Worm (Caenorhabditis elegans) whole organism, L2 larva: ENCODE measurements around the gene T24H10.5.

Experiments used
- C34F6.9 ChIP-seq: fragments of 150-350 bp; optimal IDR thresholded peaks from 2 replicates; lab custom pipeline; 2014; ENCODE audit warnings: missing biosample characterization, missing genetic modification characterization
- F13H6.1 ChIP-seq: sonication (generic microtip); optimal IDR thresholded peaks from 2 replicates; lab custom pipeline; 2016; ENCODE audit warnings: missing genetic modification characterization, missing compliant biosample characterization
- R02D3.7 ChIP-seq: fragments of 150-350 bp; optimal IDR thresholded peaks from 2 replicates; lab custom pipeline; 2014; ENCODE audit warnings: missing biosample characterization, missing genetic modification characterization
- Y55F3AM.14 ChIP-seq: fragments of 200-800 bp; sonication (Bioruptor generic); optimal IDR thresholded peaks from 2 replicates; lab custom pipeline; 2018; ENCODE audit warnings: mild to moderate bottlenecking, missing genetic modification characterization, missing compliant biosample characterization
- ZK546.5 ChIP-seq: sonication (generic microtip); optimal IDR thresholded peaks from 2 replicates; lab custom pipeline; 2017; ENCODE audit warnings: missing biosample characterization, missing genetic modification characterization
- alr-1 ChIP-seq: fragments of 150-350 bp; optimal IDR thresholded peaks from 2 replicates; lab custom pipeline; 2014; ENCODE audit warnings: missing biosample characterization, missing genetic modification characterization
- ama-1 ChIP-seq: fragments of 150-350 bp; optimal IDR thresholded peaks from 2 replicates; lab custom pipeline; 2018; ENCODE audit warnings: inconsistent platforms
- blmp-1 ChIP-seq: sonication (generic microtip); optimal IDR thresholded peaks from 2 replicates; lab custom pipeline; 2017; ENCODE audit warnings: missing genetic modification characterization, mild to moderate bottlenecking, missing compliant biosample characterization, antibody characterized with exemption, moderate library complexity; ENCODE audit not compliant: insufficient read depth
- ceh-82 ChIP-seq: fragments of 150-350 bp; optimal IDR thresholded peaks from 2 replicates; lab custom pipeline; 2014; ENCODE audit warnings: missing biosample characterization, missing genetic modification characterization
- crh-2 ChIP-seq: sonication (generic microtip); optimal IDR thresholded peaks from 2 replicates; lab custom pipeline; 2017; ENCODE audit warnings: missing biosample characterization, missing genetic modification characterization
- dmd-4 ChIP-seq: sonication (generic microtip); optimal IDR thresholded peaks from 2 replicates; lab custom pipeline; 2017; ENCODE audit warnings: missing biosample characterization, missing genetic modification characterization
- elt-1 ChIP-seq: fragments of 150-350 bp; optimal IDR thresholded peaks from 2 replicates; lab custom pipeline; 2014; ENCODE audit warnings: missing biosample characterization, missing genetic modification characterization
- elt-3 ChIP-seq: sonication (generic microtip); optimal IDR thresholded peaks from 2 replicates; lab custom pipeline; 2017; ENCODE audit warnings: missing biosample characterization, missing genetic modification characterization
- fos-1 ChIP-seq: fragments of 150-350 bp; optimal IDR thresholded peaks from 2 replicates; lab custom pipeline; 2014; ENCODE audit warnings: missing biosample characterization, missing genetic modification characterization
- gmeb-1 ChIP-seq: fragments of 150-350 bp; optimal IDR thresholded peaks from 2 replicates; lab custom pipeline; 2014; ENCODE audit warnings: missing biosample characterization, missing genetic modification characterization
- lin-11 ChIP-seq: fragments of 150-350 bp; sonication (generic microtip); optimal IDR thresholded peaks from 2 replicates; lab custom pipeline; 2014; ENCODE audit warnings: missing biosample characterization, missing genetic modification characterization, inconsistent platforms, mixed read lengths
- lin-39 ChIP-seq: fragments of 150-350 bp; optimal IDR thresholded peaks from 2 replicates; lab custom pipeline; 2014; ENCODE audit warnings: missing biosample characterization, missing genetic modification reagents, missing genetic modification characterization
- lsy-2 ChIP-seq, 2 experiments: fragments of 150-350 bp in 1 of 2; sonication (generic microtip) in 1 of 2; optimal IDR thresholded peaks; 2 replicates each; lab custom pipeline; 2014 to 2017; ENCODE audit warnings: missing biosample characterization in 2 of 2, missing genetic modification characterization in 2 of 2
- mbf-1 ChIP-seq: sonication (generic microtip); optimal IDR thresholded peaks from 2 replicates; lab custom pipeline; 2017; ENCODE audit warnings: missing biosample characterization, missing genetic modification characterization
- mdl-1 ChIP-seq, 2 experiments: fragments of 150-350 bp in 1 of 2; sonication (generic microtip) in 1 of 2; optimal IDR thresholded peaks; 2 replicates each; lab custom pipeline; 2017; ENCODE audit warnings: missing biosample characterization in 2 of 2, missing genetic modification characterization in 2 of 2
- nhr-10 ChIP-seq: sonication (generic microtip); optimal IDR thresholded peaks from 2 replicates; lab custom pipeline; 2017; ENCODE audit warnings: missing biosample characterization, missing genetic modification characterization
- nhr-11 ChIP-seq: fragments of 150-350 bp; optimal IDR thresholded peaks from 2 replicates; lab custom pipeline; 2014; ENCODE audit warnings: missing biosample characterization, missing genetic modification characterization
- nhr-129 ChIP-seq: fragments of 150-350 bp; optimal IDR thresholded peaks from 2 replicates; lab custom pipeline; 2014; ENCODE audit warnings: missing biosample characterization, missing genetic modification characterization
- nhr-21 ChIP-seq: fragments of 150-350 bp; optimal IDR thresholded peaks from 2 replicates; lab custom pipeline; 2014; ENCODE audit warnings: missing biosample characterization, missing genetic modification characterization
- nhr-237 ChIP-seq: fragments of 150-350 bp; optimal IDR thresholded peaks from 2 replicates; lab custom pipeline; 2014; ENCODE audit warnings: missing biosample characterization, missing genetic modification characterization
- sem-4 ChIP-seq: fragments of 150-350 bp; optimal IDR thresholded peaks from 2 replicates; lab custom pipeline; 2014; ENCODE audit warnings: missing biosample characterization, missing genetic modification reagents, missing genetic modification characterization
- sma-3 ChIP-seq: sonication (generic microtip); optimal IDR thresholded peaks from 2 replicates; lab custom pipeline; 2016; ENCODE audit warnings: missing genetic modification reagents, missing genetic modification characterization, missing compliant biosample characterization
- sma-9 ChIP-seq, 2 experiments: fragments of 150-350 bp in 1 of 2; sonication (generic microtip) in 1 of 2; optimal IDR thresholded peaks; 2 replicates each; lab custom pipeline; 2014 to 2016; ENCODE audit warnings: missing genetic modification characterization in 2 of 2, mild to moderate bottlenecking in 1 of 2, missing biosample characterization in 1 of 2, missing compliant biosample characterization in 1 of 2, missing genetic modification reagents in 1 of 2, moderate library complexity in 1 of 2
- unc-39 ChIP-seq: fragments of 150-350 bp; optimal IDR thresholded peaks from 2 replicates; lab custom pipeline; 2014; ENCODE audit warnings: missing biosample characterization, missing genetic modification characterization
- unc-55 ChIP-seq: fragments of 150-350 bp; sonication (generic microtip); optimal IDR thresholded peaks from 3 replicates; lab custom pipeline; 2014; ENCODE audit warnings: missing biosample characterization, missing genetic modification reagents, missing genetic modification characterization
- unc-62 ChIP-seq: fragments of 150-350 bp; optimal IDR thresholded peaks from 2 replicates; lab custom pipeline; 2014; ENCODE audit warnings: missing biosample characterization, missing genetic modification reagents, missing genetic modification characterization
- zag-1 ChIP-seq: fragments of 150-350 bp; optimal IDR thresholded peaks from 2 replicates; lab custom pipeline; 2014; ENCODE audit warnings: missing biosample characterization, missing genetic modification characterization
- ztf-1 ChIP-seq: fragments of 200-800 bp; sonication (Bioruptor generic); conservative IDR thresholded peaks from 2 replicates; pipeline ENCODE4 v1.3.6; 2022; ENCODE audit warnings: missing genetic modification characterization, missing compliant biosample characterization
- ztf-11 ChIP-seq: sonication (generic microtip); optimal IDR thresholded peaks from 2 replicates; lab custom pipeline; 2017; ENCODE audit warnings: missing biosample characterization, missing genetic modification characterization
- ztf-4 ChIP-seq: fragments of 150-350 bp; optimal IDR thresholded peaks from 2 replicates; lab custom pipeline; 2014; ENCODE audit warnings: missing biosample characterization, missing genetic modification characterization

The T24H10.5 gene

ce11 chrII:9120329-9120728 lies 19.4 kb downstream of the T24H10.5 start:
- TF ChIP-seq fos-1 (tag; lab: Kevin White, UChicago): no peak
- TF ChIP-seq crh-2 (tag; lab: Kevin White, UChicago): no peak
- TF ChIP-seq ama-1 (lab: Kevin White, UChicago): no peak
- no peak for TF ChIP-seq nhr-10 (tag; lab: Kevin White, UChicago)
- no peak for TF ChIP-seq nhr-237 (tag; lab: Kevin White, UChicago)
- no peak for TF ChIP-seq unc-39 (tag; lab: Kevin White, UChicago)
- TF ChIP-seq nhr-11 (tag; lab: Kevin White, UChicago): no peak
- no peak for TF ChIP-seq mdl-1 (tag; optimal IDR thresholded peaks at IDR 0.05; lab: Kevin White, UChicago)
- no peak for TF ChIP-seq lin-11 (tag; lab: Kevin White, UChicago)
- no peak for TF ChIP-seq unc-55 (GFP tag; lab: Kevin White, UChicago)
- TF ChIP-seq sem-4 (tag; lab: Kevin White, UChicago): no peak
- no peak for TF ChIP-seq zag-1 (tag; lab: Kevin White, UChicago)
- no peak for TF ChIP-seq lin-39 (tag; lab: Kevin White, UChicago)
- TF ChIP-seq dmd-4: no peak
- no peak for TF ChIP-seq elt-3 (tag; lab: Kevin White, UChicago)
- TF ChIP-seq ztf-1 (GFP tag; lab: Robert Waterston, UW): no peak
- TF ChIP-seq, all 48 proteins: peak for 0

- peak in 1 of 2 experiments; percentile 6 for TF ChIP-seq lsy-2 (tag; optimal IDR thresholded peaks at IDR 0.05; lab: Kevin White, UChicago)
- no peak for TF ChIP-seq nhr-11 (tag; lab: Kevin White, UChicago)
- TF ChIP-seq ztf-4 (tag; lab: Kevin White, UChicago): peak; percentile 25
- peak; percentile 42 for TF ChIP-seq sma-9 (GFP tag; optimal IDR thresholded peaks at IDR 0.05; lab: Kevin White, UChicago)
- TF ChIP-seq sma-9 (tag; optimal IDR thresholded peaks at IDR 0.05; lab: Kevin White, UChicago): no peak
Measured at ce11 chrII:9120813-9121554, 20.1 kb downstream of the T24H10.5 start.

ce11 chrII:9124353-9124752 lies 23.5 kb downstream of the T24H10.5 start:
- TF ChIP-seq ztf-1 (GFP tag; lab: Robert Waterston, UW) (no peak), ztf-4 (tag; lab: Kevin White, UChicago) (no peak), sma-3 (GFP tag; lab: Kevin White, UChicago) (peak; percentile 51), blmp-1 (no peak), lin-39 (tag; lab: Kevin White, UChicago) (no peak), fos-1 (tag; lab: Kevin White, UChicago) (peak; percentile 50), Y55F3AM.14 (no peak), gmeb-1 (tag; lab: Kevin White, UChicago) (no peak), mbf-1 (tag; lab: Kevin White, UChicago) (no peak)

- no peak for TF ChIP-seq elt-1 (tag; lab: Kevin White, UChicago)
- no peak for TF ChIP-seq mbf-1 (tag; lab: Kevin White, UChicago)
- TF ChIP-seq fos-1 (tag; lab: Kevin White, UChicago): peak; percentile 48
- no peak for TF ChIP-seq unc-62
- TF ChIP-seq dmd-4: no peak
- TF ChIP-seq, all 48 proteins: peak for 1
Measured at ce11 chrII:9125007-9125406, 24.1 kb downstream of the T24H10.5 start.

- TF ChIP-seq blmp-1 (peak; percentile 16), lin-39 (tag; lab: Kevin White, UChicago) (no peak), fos-1 (tag; lab: Kevin White, UChicago) (peak; percentile 96)
Measured at ce11 chrII:9126965-9127364, 26.1 kb downstream of the T24H10.5 start.

- TF ChIP-seq ama-1 (lab: Kevin White, UChicago) (peak; percentile 70), crh-2 (tag; lab: Kevin White, UChicago) (no peak)
Measured at ce11 chrII:9127379-9127778, 26.5 kb downstream of the T24H10.5 start.

- no peak for TF ChIP-seq alr-1 (tag; lab: Kevin White, UChicago)
- TF ChIP-seq nhr-237 (tag; lab: Kevin White, UChicago): no peak
- TF ChIP-seq ama-1 (lab: Kevin White, UChicago): peak; percentile 61
- TF ChIP-seq nhr-21: peak; percentile 83
- TF ChIP-seq fos-1 (tag; lab: Kevin White, UChicago): peak; percentile 93
- no peak for TF ChIP-seq elt-1 (tag; lab: Kevin White, UChicago)
- peak in 1 of 2 experiments; percentile 47 for TF ChIP-seq lsy-2 (tag; optimal IDR thresholded peaks at IDR 0.05; lab: Kevin White, UChicago)
- no peak for TF ChIP-seq R02D3.7
- TF ChIP-seq F13H6.1: no peak
- TF ChIP-seq sem-4 (tag; lab: Kevin White, UChicago): no peak
- no peak for TF ChIP-seq lin-11 (tag; lab: Kevin White, UChicago)
- no peak for TF ChIP-seq dmd-4
- peak; percentile 72 for TF ChIP-seq C34F6.9 (tag; lab: Kevin White, UChicago)
- peak; percentile 49 for TF ChIP-seq gmeb-1 (tag; lab: Kevin White, UChicago)
- no peak for TF ChIP-seq ztf-11 (tag; lab: Kevin White, UChicago)
- no peak for TF ChIP-seq unc-55 (GFP tag; lab: Kevin White, UChicago)
- no peak for TF ChIP-seq ZK546.5 (tag; lab: Kevin White, UChicago)
- TF ChIP-seq ceh-82 (tag; lab: Kevin White, UChicago): no peak
- peak; percentile 49 for TF ChIP-seq sma-3 (GFP tag; lab: Kevin White, UChicago)
- no peak for TF ChIP-seq nhr-10 (tag; lab: Kevin White, UChicago)
- peak; percentile 40 for TF ChIP-seq nhr-129 (tag; lab: Kevin White, UChicago)
- peak; percentile 69 for TF ChIP-seq crh-2 (tag; lab: Kevin White, UChicago)
- no peak for TF ChIP-seq Y55F3AM.14
- TF ChIP-seq unc-62: no peak
- no peak for TF ChIP-seq nhr-11 (tag; lab: Kevin White, UChicago)
Measured at ce11 chrII:9128132-9128531, 27.2 kb downstream of the T24H10.5 start.
